Worm (Caenorhabditis elegans) whole organism, L4/young adult: Measurements from ENCODE around the gene F55G11.2.

Experiments used
- W03F9.2 ChIP-seq: fragments of 150-350 bp; optimal IDR thresholded peaks from 2 replicates; lab custom pipeline; 2014; ENCODE audit warnings: missing biosample characterization, missing genetic modification characterization
- dao-5 ChIP-seq: sonication (generic microtip); optimal IDR thresholded peaks from 2 replicates; lab custom pipeline; 2016; ENCODE audit warnings: missing genotype, missing genetic modification characterization, moderate library complexity, missing compliant biosample characterization
- him-1 ChIP-seq: sonication (generic microtip); optimal IDR thresholded peaks from 2 replicates; lab custom pipeline; 2016; ENCODE audit warnings: missing genotype, missing genetic modification reagents, missing genetic modification characterization, missing compliant biosample characterization

DNA sequence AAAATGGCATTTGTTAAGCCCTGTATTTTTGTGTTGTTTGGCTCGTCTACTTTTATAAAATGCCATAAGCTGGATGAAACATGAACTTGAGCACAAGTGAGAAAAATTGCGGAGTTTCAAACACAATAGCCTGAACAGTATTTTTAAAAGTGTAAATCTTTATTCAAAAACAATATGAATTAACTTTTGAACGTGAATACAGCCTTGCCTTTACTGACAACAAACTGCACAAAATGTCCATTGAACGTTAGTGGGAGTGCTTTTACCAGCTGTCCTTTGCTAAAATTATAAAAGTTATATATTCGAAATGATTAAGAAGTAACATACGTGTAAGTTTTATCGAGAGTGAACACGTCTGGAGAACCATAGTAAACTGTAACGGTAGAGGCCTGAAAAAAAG lies 1.8 kb downstream of the F55G11.2 start:
- TF ChIP-seq dao-5 (no peak), him-1 (tag; lab: Kevin White, UChicago) (no peak), W03F9.2 (tag; lab: Kevin White, UChicago) (no peak)
